Fruit fly (Drosophila melanogaster) whole organism, embryonic: Measurements from ENCODE around the gene CG6830.

ENCODE experiments used
- CG10147 ChIP-seq: fragments of 200-800 bp; sonication (Bioruptor generic); optimal IDR thresholded peaks from 2 replicates; lab custom pipeline; 2019; ENCODE audit warnings: missing biosample characterization, mild to moderate bottlenecking, missing genetic modification characterization, moderate library complexity
- CG11456 ChIP-seq: fragments of 200-800 bp; sonication (Bioruptor generic); IDR thresholded peaks from 3 replicates; pipeline ENCODE4 v1.3.6; 2022; ENCODE audit warnings: missing biosample characterization, missing genetic modification characterization
- CG11560 ChIP-seq: fragments of 200-800 bp; sonication (Bioruptor generic); IDR thresholded peaks from 3 replicates; pipeline ENCODE4 v1.3.6; 2022; ENCODE audit warnings: missing biosample characterization, missing genetic modification characterization
- CG12744 ChIP-seq: fragments of 200-800 bp; sonication (Bioruptor generic); optimal IDR thresholded peaks from 2 replicates; lab custom pipeline; 2016; ENCODE audit warnings: missing biosample characterization, missing genetic modification characterization
- CG12769 ChIP-seq: fragments of 200-800 bp; sonication (Bioruptor generic); optimal IDR thresholded peaks from 2 replicates; lab custom pipeline; 2019; ENCODE audit warnings: missing biosample characterization, mild to moderate bottlenecking, missing genetic modification characterization, moderate library complexity
- CG13296 ChIP-seq: fragments of 200-800 bp; sonication (Bioruptor generic); optimal IDR thresholded peaks from 3 replicates; lab custom pipeline; 2018; ENCODE audit warnings: missing biosample characterization, mild to moderate bottlenecking, missing genetic modification characterization
- CG13775 ChIP-seq: fragments of 200-800 bp; sonication (Bioruptor generic); optimal IDR thresholded peaks from 3 replicates; lab custom pipeline; 2017; ENCODE audit warnings: missing biosample characterization, mild to moderate bottlenecking, missing genetic modification characterization
- CG14014 ChIP-seq: fragments of 200-800 bp; sonication (Bioruptor generic); IDR thresholded peaks from 2 replicates; pipeline ENCODE4 v1.3.6; 2022; ENCODE audit warnings: missing biosample characterization, missing genetic modification characterization
- CG1832 ChIP-seq: fragments of 200-800 bp; sonication (Bioruptor generic); optimal IDR thresholded peaks from 2 replicates; lab custom pipeline; 2017; ENCODE audit warnings: missing biosample characterization, mild to moderate bottlenecking, missing genetic modification characterization, inconsistent platforms
- CG30020 ChIP-seq: fragments of 200-800 bp; optimal IDR thresholded peaks from 2 replicates; lab custom pipeline; 2019; ENCODE audit warnings: missing biosample characterization, mild to moderate bottlenecking, missing genetic modification characterization, moderate library complexity
- CG42726 ChIP-seq: fragments of 200-800 bp; sonication (Bioruptor generic); IDR thresholded peaks from 2 replicates; pipeline ENCODE4 v1.3.6; 2022; ENCODE audit warnings: missing biosample characterization, missing genetic modification characterization; ENCODE audit not compliant: partially characterized antibody
- CG5180 ChIP-seq: fragments of 200-800 bp; sonication (Bioruptor generic); optimal IDR thresholded peaks from 3 replicates; lab custom pipeline; 2017; ENCODE audit warnings: missing biosample characterization, missing genetic modification characterization, mild to moderate bottlenecking, moderate library complexity, missing genetic modification reagents
- CG6175 ChIP-seq: fragments of 200-800 bp; sonication (Bioruptor generic); IDR thresholded peaks from 3 replicates; pipeline ENCODE4 v1.3.6; 2022; ENCODE audit warnings: missing biosample characterization, missing genetic modification characterization
- CG8089 ChIP-seq: fragments of 200-800 bp; sonication (Bioruptor generic); optimal IDR thresholded peaks from 3 replicates; lab custom pipeline; 2016; ENCODE audit warnings: missing biosample characterization, missing genetic modification characterization
- CG8281 ChIP-seq: fragments of 200-800 bp; sonication (Bioruptor generic); optimal IDR thresholded peaks from 2 replicates; lab custom pipeline; 2018; ENCODE audit warnings: missing biosample characterization, mild to moderate bottlenecking, missing genetic modification characterization, moderate library complexity
- CG9609 ChIP-seq: fragments of 200-800 bp; sonication (Bioruptor generic); optimal IDR thresholded peaks from 3 replicates; lab custom pipeline; 2016; ENCODE audit warnings: missing biosample characterization, missing genetic modification characterization
- CG9727 ChIP-seq: fragments of 200-800 bp; sonication (Bioruptor generic); optimal IDR thresholded peaks from 3 replicates; lab custom pipeline; 2017; ENCODE audit warnings: missing biosample characterization, mild to moderate bottlenecking, missing genetic modification characterization
- CrebB ChIP-seq: fragments of 200-800 bp; sonication (Bioruptor generic); optimal IDR thresholded peaks from 3 replicates; lab custom pipeline; 2018; ENCODE audit warnings: missing biosample characterization, mild to moderate bottlenecking, missing genetic modification characterization
- Dip3 ChIP-seq: fragments of 200-800 bp; sonication (Bioruptor generic); optimal IDR thresholded peaks from 3 replicates; lab custom pipeline; 2016; ENCODE audit warnings: missing biosample characterization, missing genetic modification characterization
- Doc2 ChIP-seq: fragments of 200-800 bp; sonication (Bioruptor generic); IDR thresholded peaks from 2 replicates; pipeline ENCODE4 v1.3.6; 2022; ENCODE audit warnings: missing biosample characterization, missing genetic modification characterization
- Dp ChIP-seq: fragments of 200-800 bp; sonication (Bioruptor generic); optimal IDR thresholded peaks from 2 replicates; lab custom pipeline; 2018; ENCODE audit warnings: missing biosample characterization, mild to moderate bottlenecking, missing genetic modification characterization, moderate library complexity
- GATAe ChIP-seq: fragments of 200-800 bp; sonication (Bioruptor generic); conservative IDR thresholded peaks from 2 replicates; pipeline ENCODE4 v1.3.6; 2022; ENCODE audit warnings: missing biosample characterization, missing genetic modification characterization
- Hey ChIP-seq: fragments of 200-800 bp; sonication (Bioruptor generic); optimal IDR thresholded peaks from 3 replicates; lab custom pipeline; 2018; ENCODE audit warnings: missing biosample characterization, mild to moderate bottlenecking, missing genetic modification characterization
- Hr39 ChIP-seq: fragments of >200 bp; optimal IDR thresholded peaks from 2 replicates; lab custom pipeline; 2017
- Lhr ChIP-seq: fragments of 200-800 bp; sonication (Bioruptor generic); optimal IDR thresholded peaks from 3 replicates; lab custom pipeline; 2017; ENCODE audit warnings: mild to moderate bottlenecking, missing biosample characterization, missing genetic modification reagents, missing genetic modification characterization
- MTF-1 ChIP-seq: fragments of 200-800 bp; sonication (Bioruptor generic); optimal IDR thresholded peaks from 2 replicates; lab custom pipeline; 2018; ENCODE audit warnings: missing biosample characterization, mild to moderate bottlenecking, missing genetic modification characterization, borderline replicate concordance
- Opbp ChIP-seq: fragments of 200-800 bp; sonication (Bioruptor generic); IDR thresholded peaks from 3 replicates; pipeline ENCODE4 v1.3.6; 2022; ENCODE audit warnings: missing biosample characterization, missing genetic modification characterization; ENCODE audit not compliant: partially characterized antibody
- Rfx ChIP-seq: fragments of 200-800 bp; sonication (Bioruptor generic); IDR thresholded peaks from 2 replicates; pipeline ENCODE4 v1.3.6; 2022; ENCODE audit warnings: missing biosample characterization, missing genetic modification characterization
- Six4 ChIP-seq: fragments of 200-800 bp; sonication (Bioruptor generic); optimal IDR thresholded peaks from 2 replicates; lab custom pipeline; 2016; ENCODE audit warnings: missing biosample characterization, missing genetic modification characterization
- Sox100B ChIP-seq: fragments of 200-800 bp; sonication (Bioruptor generic); optimal IDR thresholded peaks from 3 replicates; lab custom pipeline; 2018; ENCODE audit warnings: missing biosample characterization, mild to moderate bottlenecking, missing genetic modification characterization
- Trl ChIP-seq, 3 experiments: fragments of >200 bp in 2 of 3; fragments of 200-800 bp in 1 of 3; sonication (Bioruptor generic) in 1 of 3; optimal IDR thresholded peaks; 2 replicates in 1 of 3; 3 replicates in 2 of 3; lab custom pipeline; 2016 to 2017; ENCODE audit warnings: missing biosample characterization in 1 of 3, missing genetic modification characterization in 1 of 3
- az2 ChIP-seq: fragments of 200-800 bp; sonication (Bioruptor generic); optimal IDR thresholded peaks from 3 replicates; lab custom pipeline; 2016; ENCODE audit warnings: missing biosample characterization, missing genetic modification characterization
- bab2 ChIP-seq: fragments of 200-800 bp; sonication (Bioruptor generic); optimal IDR thresholded peaks from 2 replicates; lab custom pipeline; 2016; ENCODE audit warnings: missing biosample characterization, missing genetic modification characterization
- bsh ChIP-seq, 2 experiments: fragments of 200-800 bp; sonication (Bioruptor generic); optimal IDR thresholded peaks; 2 replicates each; lab custom pipeline; 2017 to 2018; ENCODE audit warnings: mild to moderate bottlenecking in 2 of 2, missing biosample characterization in 2 of 2, missing genetic modification characterization in 2 of 2, moderate library complexity in 1 of 2
- ci ChIP-seq: fragments of 200-800 bp; sonication (Bioruptor generic); IDR thresholded peaks from 3 replicates; pipeline ENCODE4 v1.3.6; 2022; ENCODE audit warnings: missing biosample characterization, missing genetic modification characterization
- corto ChIP-seq: fragments of 200-800 bp; sonication (Bioruptor generic); optimal IDR thresholded peaks from 2 replicates; lab custom pipeline; 2016; ENCODE audit warnings: missing biosample characterization, mild to moderate bottlenecking, missing genetic modification characterization, moderate library complexity
- dysf ChIP-seq: fragments of 200-800 bp; sonication (Bioruptor generic); IDR thresholded peaks from 3 replicates; pipeline ENCODE4 v1.3.6; 2022; ENCODE audit warnings: missing biosample characterization, missing genetic modification characterization
- fd102C ChIP-seq: fragments of 200-800 bp; sonication (Bioruptor generic); optimal IDR thresholded peaks from 2 replicates; lab custom pipeline; 2018; ENCODE audit warnings: missing biosample characterization, mild to moderate bottlenecking, missing genetic modification characterization, moderate library complexity
- ken ChIP-seq: fragments of 200-800 bp; sonication (Bioruptor generic); IDR thresholded peaks from 3 replicates; pipeline ENCODE4 v1.3.6; 2022; ENCODE audit warnings: missing biosample characterization, missing genetic modification characterization
- lab ChIP-seq: fragments of 200-800 bp; sonication (Bioruptor generic); optimal IDR thresholded peaks from 3 replicates; lab custom pipeline; 2017; ENCODE audit warnings: missing biosample characterization, missing genetic modification characterization, mild to moderate bottlenecking, moderate library complexity, missing genetic modification reagents
- lola ChIP-seq, 3 experiments: fragments of >200 bp in 2 of 3; fragments of 200-800 bp in 1 of 3; sonication (Bioruptor generic) in 1 of 3; optimal IDR thresholded peaks; 2 replicates each; lab custom pipeline; 2017 to 2019; ENCODE audit warnings: missing biosample characterization in 3 of 3, missing genetic modification characterization in 3 of 3, mild to moderate bottlenecking in 1 of 3, moderate library complexity in 1 of 3
- onecut ChIP-seq: fragments of 200-800 bp; sonication (Bioruptor generic); IDR thresholded peaks from 2 replicates; pipeline ENCODE4 v1.3.6; 2022; ENCODE audit warnings: missing biosample characterization, missing genetic modification characterization
- pho ChIP-seq: fragments of 200-800 bp; sonication (Bioruptor generic); optimal IDR thresholded peaks from 2 replicates; lab custom pipeline; 2016; ENCODE audit warnings: missing biosample characterization, missing genetic modification characterization
- pnt ChIP-seq: fragments of 200-800 bp; sonication (Bioruptor generic); optimal IDR thresholded peaks from 3 replicates; lab custom pipeline; 2016; ENCODE audit warnings: missing biosample characterization, missing genetic modification characterization
- stwl ChIP-seq: fragments of 200-800 bp; sonication (Bioruptor generic); optimal IDR thresholded peaks from 3 replicates; lab custom pipeline; 2018; ENCODE audit warnings: missing biosample characterization, mild to moderate bottlenecking, missing genetic modification characterization, moderate library complexity
- sug ChIP-seq: fragments of 200-800 bp; optimal IDR thresholded peaks from 2 replicates; lab custom pipeline; 2019; ENCODE audit warnings: missing biosample characterization, mild to moderate bottlenecking, missing genetic modification characterization, moderate library complexity
- tap ChIP-seq: fragments of 200-800 bp; optimal IDR thresholded peaks from 3 replicates; lab custom pipeline; 2019; ENCODE audit warnings: missing biosample characterization, mild to moderate bottlenecking, missing genetic modification characterization, moderate library complexity
- tgo ChIP-seq: fragments of 200-800 bp; sonication (Bioruptor generic); IDR thresholded peaks from 3 replicates; pipeline ENCODE4 v1.3.6; 2022; ENCODE audit warnings: missing biosample characterization, missing genetic modification characterization
- usp ChIP-seq: fragments of >200 bp; optimal IDR thresholded peaks from 2 replicates; lab custom pipeline; 2017; ENCODE audit warnings: missing biosample characterization, missing genetic modification characterization
- vvl ChIP-seq: fragments of 200-800 bp; sonication (Bioruptor generic); IDR thresholded peaks from 2 replicates; pipeline ENCODE4 v1.3.6; 2022; ENCODE audit warnings: missing biosample characterization, missing genetic modification characterization
- zfh2 ChIP-seq: fragments of 200-800 bp; sonication (Bioruptor generic); optimal IDR thresholded peaks from 2 replicates; lab custom pipeline; 2016; ENCODE audit warnings: missing biosample characterization, missing genetic modification characterization

CG6830 gene

DNA sequence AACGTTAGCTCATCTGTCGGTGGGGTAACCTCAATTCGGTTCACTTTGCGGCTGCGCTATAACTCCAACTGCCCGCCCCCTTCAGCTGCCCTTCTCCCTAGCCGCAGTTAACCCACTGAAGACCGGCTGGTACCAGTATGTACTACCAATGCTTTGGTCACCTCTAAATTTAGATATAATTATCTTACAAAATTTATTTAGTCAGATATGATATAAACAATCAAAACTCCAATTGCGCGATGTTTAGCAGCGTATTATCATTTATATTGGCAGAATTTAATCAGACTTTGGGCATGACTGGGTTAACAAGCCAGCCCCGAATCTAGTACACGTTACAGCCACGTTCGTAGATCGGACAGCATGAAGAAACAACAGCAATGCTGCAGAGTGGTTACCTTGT lies 22.4 kb downstream of the CG6830 start (continued):
- TF ChIP-seq bab2 (GFP tag; lab: Kevin White, UChicago) = no peak
- TF ChIP-seq CG30020 (tag; lab: Kevin White, UChicago) = no peak
- no peak for TF ChIP-seq CG8089 (GFP tag; lab: Kevin White, UChicago)
- no peak for TF ChIP-seq CG42726 (GFP tag; lab: Robert Waterston, UW)
- TF ChIP-seq Opbp (GFP tag; lab: Robert Waterston, UW) = no peak
- TF ChIP-seq lab (GFP tag; lab: Kevin White, UChicago) = peak; percentile 65
- no peak for TF ChIP-seq stwl (tag; lab: Kevin White, UChicago)
- peak; percentile 11 for TF ChIP-seq sug (tag; lab: Kevin White, UChicago)
- no peak for TF ChIP-seq Hr39 (lab: Kevin White, UChicago)
- no peak for TF ChIP-seq lola (GFP tag; optimal IDR thresholded peaks at IDR 0.05; lab: Kevin White, UChicago)
- TF ChIP-seq tgo (GFP tag; lab: Robert Waterston, UW) = peak; percentile 44; the same call in 1 of the 3 replicates
- TF ChIP-seq bsh (GFP tag; optimal IDR thresholded peaks at IDR 0.05; lab: Kevin White, UChicago) = peak; percentile 29 to 36
- peak; percentile 77 for TF ChIP-seq tap (tag; lab: Kevin White, UChicago)
- TF ChIP-seq CG10147 (GFP tag; lab: Kevin White, UChicago) = peak; percentile 57
- TF ChIP-seq az2 = peak; percentile 27
- peak; percentile 60 for TF ChIP-seq vvl (GFP tag; lab: Robert Waterston, UW)
- TF ChIP-seq Doc2 (GFP tag; lab: Robert Waterston, UW) = no peak
- no peak for TF ChIP-seq zfh2 (GFP tag; lab: Kevin White, UChicago)
- no peak for TF ChIP-seq CG6175 (GFP tag; lab: Robert Waterston, UW)
- TF ChIP-seq CG8281 = no peak
- TF ChIP-seq CG11456 (GFP tag; lab: Robert Waterston, UW) = no peak
- TF ChIP-seq ci (GFP tag; lab: Robert Waterston, UW) = peak; percentile 36; the same call in 1 of the 3 replicates
- peak; percentile 67 for TF ChIP-seq CG12769 (tag; lab: Kevin White, UChicago)
- TF ChIP-seq MTF-1 (GFP tag; lab: Kevin White, UChicago) = peak; percentile 36
- no peak for TF ChIP-seq pho (GFP tag; lab: Kevin White, UChicago)
- TF ChIP-seq CG14014 = peak; percentile 15; the same call in 1 of the 2 replicates
- TF ChIP-seq CG12744 = no peak
- no peak for TF ChIP-seq CG13775 (GFP tag; lab: Kevin White, UChicago)
- TF ChIP-seq pnt (GFP tag; lab: Kevin White, UChicago) = no peak
- TF ChIP-seq Sox100B = peak; percentile 40
- peak; percentile 51 for TF ChIP-seq CG13296 (GFP tag; lab: Kevin White, UChicago)
- no peak for TF ChIP-seq corto (GFP tag; lab: Kevin White, UChicago)
- TF ChIP-seq Trl (optimal IDR thresholded peaks at IDR 0.05; lab: Kevin White, UChicago) = no peak
- no peak for TF ChIP-seq Trl (GFP tag; optimal IDR thresholded peaks at IDR 0.05; lab: Kevin White, UChicago)
- peak; percentile 53 for TF ChIP-seq CG5180
- peak; percentile 54 for TF ChIP-seq Rfx (GFP tag; lab: Robert Waterston, UW)
- TF ChIP-seq onecut (GFP tag; lab: Robert Waterston, UW) = 0 out of 2 replicates have a peak, but pooled peaks have one; percentile 13
- no peak for TF ChIP-seq Six4 (GFP tag; lab: Kevin White, UChicago)
- no peak for TF ChIP-seq Dp (GFP tag; lab: Kevin White, UChicago)
- no peak for TF ChIP-seq Hey (tag; lab: Kevin White, UChicago)
- peak; percentile 8 for TF ChIP-seq CG9727 (GFP tag; lab: Kevin White, UChicago)
- TF ChIP-seq CG11560 (tag; lab: Robert Waterston, UW) = no peak
- no peak for TF ChIP-seq CG9609
- no peak for TF ChIP-seq CrebB
- TF ChIP-seq CG1832 (GFP tag; lab: Kevin White, UChicago) = no peak
- no peak for TF ChIP-seq GATAe
- TF ChIP-seq usp = no peak
- TF ChIP-seq Dip3 (GFP tag; lab: Kevin White, UChicago) = no peak
- no peak for TF ChIP-seq ken
- no peak for TF ChIP-seq Lhr (GFP tag; lab: Kevin White, UChicago)
- peak; percentile 70 for TF ChIP-seq dysf
- no peak for TF ChIP-seq fd102C (GFP tag; lab: Kevin White, UChicago)
